Worm (Caenorhabditis elegans) whole organism, young adult: Measurements from ENCODE around the gene pals-17.

Experiments used
- efl-1 ChIP-seq: fragments of 150-350 bp; optimal IDR thresholded peaks from 2 replicates; lab custom pipeline; 2014; ENCODE audit warnings: missing biosample characterization, missing genetic modification reagents, missing genetic modification characterization
- sdz-38 ChIP-seq: sonication (generic microtip); optimal IDR thresholded peaks from 2 replicates; lab custom pipeline; 2016; ENCODE audit warnings: missing genotype, missing genetic modification characterization, missing compliant biosample characterization
- sea-2 ChIP-seq: fragments of 200-800 bp; sonication (Bioruptor generic); IDR thresholded peaks from 2 replicates; pipeline ENCODE4 v1.3.6; 2022; ENCODE audit warnings: missing genetic modification characterization, missing compliant biosample characterization
- tbp1 ChIP-seq: fragments of 200-800 bp; sonication (Bioruptor generic); optimal IDR thresholded peaks from 2 replicates; lab custom pipeline; 2018; ENCODE audit warnings: mild to moderate bottlenecking, missing genetic modification characterization, missing compliant biosample characterization

DNA sequence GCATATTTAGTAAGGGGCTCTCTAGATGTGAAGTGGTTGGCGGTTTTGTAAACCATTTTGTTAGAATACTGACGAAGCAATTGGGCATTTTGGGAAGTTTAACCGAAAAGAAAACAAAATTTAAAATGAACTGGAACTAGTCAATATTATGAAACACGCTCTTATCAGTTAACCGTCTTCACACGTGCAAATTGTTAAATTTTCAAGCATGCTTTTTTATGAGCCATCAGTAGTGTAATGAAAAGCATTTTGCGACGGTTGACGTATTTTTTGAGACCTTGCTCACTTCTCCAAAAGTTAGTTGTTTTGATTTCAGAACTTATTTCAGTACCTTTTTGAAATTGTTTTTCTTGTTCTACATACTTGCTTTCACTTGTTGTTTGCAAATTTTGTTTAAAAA, 42.3 kb downstream of the pals-17 start, which contains the start of gene fbxa-25:
- TF ChIP-seq sea-2 (GFP tag; lab: Robert Waterston, UW), result no peak
- no peak for TF ChIP-seq efl-1
- no peak for TF ChIP-seq tbp1
- TF ChIP-seq sdz-38 (tag; lab: Kevin White, UChicago), result no peak
